Worm (Caenorhabditis elegans): ENCODE results near the gene cTel54X.2.

ce11 chrIII:38117-38516, 35.0 kb downstream of the cTel54X.2 start, which contains the start of gene clp-10:
- no peak for TF ChIP-seq T22C8.4 (GFP tag; IDR thresholded peaks at IDR 0.05)
- no peak for TF ChIP-seq ref-1 (GFP tag; conservative IDR thresholded peaks at IDR 0.05)
- TF ChIP-seq ztf-23 (GFP tag; IDR thresholded peaks at IDR 0.05): no peak
